Worm (Caenorhabditis elegans) whole organism, late embryonic: ENCODE measurements around the gene sdz-38.

ENCODE experiments used
- K02D7.2 ChIP-seq: sonication (generic microtip); optimal IDR thresholded peaks from 2 replicates; lab custom pipeline; 2017; ENCODE audit warnings: mild to moderate bottlenecking, missing genetic modification characterization, missing compliant biosample characterization
- K09A11.1 ChIP-seq: sonication (generic microtip); optimal IDR thresholded peaks from 2 replicates; lab custom pipeline; 2017; ENCODE audit warnings: antibody characterized with exemption, mild to moderate bottlenecking, missing genetic modification characterization, missing compliant biosample characterization; ENCODE audit not compliant: insufficient read depth
- ceh-6 ChIP-seq: fragments of 200-800 bp; sonication (Bioruptor generic); optimal IDR thresholded peaks from 2 replicates; lab custom pipeline; 2018; ENCODE audit warnings: mild to moderate bottlenecking, missing genetic modification characterization, missing compliant biosample characterization
- dve-1 ChIP-seq: sonication (generic microtip); optimal IDR thresholded peaks from 2 replicates; lab custom pipeline; 2017; ENCODE audit warnings: antibody characterized with exemption, mild to moderate bottlenecking, missing genetic modification characterization, missing compliant biosample characterization
- elt-2 ChIP-seq: sonication (generic microtip); optimal IDR thresholded peaks from 2 replicates; lab custom pipeline; 2016; ENCODE audit warnings: missing genetic modification reagents, missing genetic modification characterization, missing compliant biosample characterization
- hlh-8 ChIP-seq: sonication (generic microtip); optimal IDR thresholded peaks from 2 replicates; lab custom pipeline; 2016; ENCODE audit warnings: missing genotype, missing genetic modification characterization, missing compliant biosample characterization
- nfya-1 ChIP-seq: sonication (generic microtip); optimal IDR thresholded peaks from 2 replicates; lab custom pipeline; 2017; ENCODE audit warnings: missing genetic modification characterization, mild to moderate bottlenecking, missing compliant biosample characterization, antibody characterized with exemption, moderate library complexity
- pat-9 ChIP-seq: fragments of 200-800 bp; sonication (Bioruptor generic); optimal IDR thresholded peaks from 2 replicates; lab custom pipeline; 2018; ENCODE audit warnings: mild to moderate bottlenecking, missing genetic modification characterization, moderate library complexity, missing compliant biosample characterization
- tbx-2 ChIP-seq: sonication (generic microtip); optimal IDR thresholded peaks from 2 replicates; lab custom pipeline; 2016; ENCODE audit warnings: missing genetic modification characterization, missing compliant biosample characterization

DNA sequence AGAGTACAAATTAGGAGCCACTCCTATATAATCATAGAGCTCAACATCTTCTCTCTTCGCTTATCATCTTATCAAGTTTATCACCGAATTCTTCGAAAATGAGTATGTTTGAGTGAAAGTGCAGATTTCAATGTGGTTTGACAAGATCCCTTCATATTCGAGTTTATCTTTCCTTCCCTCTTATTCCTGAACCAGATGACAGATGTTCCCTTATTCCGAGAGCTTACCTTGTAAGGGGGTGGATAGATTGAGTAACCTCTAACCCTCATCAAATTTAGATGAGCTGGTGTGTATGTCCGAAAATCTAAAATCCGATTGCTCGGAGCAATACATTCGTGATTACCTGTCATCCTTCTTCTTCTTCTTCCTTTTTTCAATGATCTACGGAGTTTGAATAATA lies 33.0 kb downstream of the sdz-38 start:
- TF ChIP-seq K02D7.2: no peak
- TF ChIP-seq tbx-2 (tag; lab: Kevin White, UChicago): no peak
- no peak for TF ChIP-seq elt-2
- no peak for TF ChIP-seq dve-1
- no peak for TF ChIP-seq nfya-1
- TF ChIP-seq K09A11.1 (tag; lab: Kevin White, UChicago): no peak
- no peak for TF ChIP-seq ceh-6 (GFP tag; lab: Kevin White, UChicago)
- no peak for TF ChIP-seq hlh-8
- no peak for TF ChIP-seq pat-9
